Worm (Caenorhabditis elegans) whole organism, mixed stage, embryonic: ENCODE measurements around the gene chw-1.

Experiments used
- M03D4.4 ChIP-seq: sonication (generic microtip); optimal IDR thresholded peaks from 2 replicates; lab custom pipeline; 2017; ENCODE audit warnings: mild to moderate bottlenecking, missing genetic modification characterization, missing compliant biosample characterization
- blmp-1 ChIP-seq: fragments of 150-350 bp; optimal IDR thresholded peaks from 2 replicates; lab custom pipeline; 2014; ENCODE audit warnings: missing biosample characterization, missing genetic modification characterization
- ces-1 ChIP-seq: fragments of 150-350 bp; optimal IDR thresholded peaks from 2 replicates; lab custom pipeline; 2014; ENCODE audit warnings: missing biosample characterization, missing genetic modification reagents, missing genetic modification characterization
- elt-1 ChIP-seq: sonication (generic microtip); optimal IDR thresholded peaks from 2 replicates; lab custom pipeline; 2017; ENCODE audit warnings: missing genetic modification characterization, mild to moderate bottlenecking, missing compliant biosample characterization, antibody characterized with exemption, moderate library complexity, borderline replicate concordance; ENCODE audit not compliant: insufficient read depth
- mab-5 ChIP-seq: fragments of 150-350 bp; optimal IDR thresholded peaks from 2 replicates; lab custom pipeline; 2014; ENCODE audit warnings: missing biosample characterization, missing genetic modification characterization
- nhr-76 ChIP-seq: sonication (generic microtip); optimal IDR thresholded peaks from 2 replicates; lab custom pipeline; 2017; ENCODE audit warnings: missing biosample characterization, missing genetic modification characterization
- snpc-4 ChIP-seq: fragments of 150-350 bp; optimal IDR thresholded peaks from 2 replicates; lab custom pipeline; 2014; ENCODE audit warnings: missing biosample characterization, missing genetic modification characterization
- unc-39 ChIP-seq: fragments of 150-350 bp; optimal IDR thresholded peaks from 2 replicates; lab custom pipeline; 2014; ENCODE audit warnings: missing biosample characterization, missing genetic modification characterization

- TF ChIP-seq nhr-76 (no peak), snpc-4 (tag; lab: Kevin White, UChicago) (no peak), mab-5 (tag; lab: Kevin White, UChicago) (no peak), ces-1 (GFP tag; lab: Kevin White, UChicago) (no peak), blmp-1 (tag; lab: Kevin White, UChicago) (no peak), unc-39 (no peak), elt-1 (tag; lab: Kevin White, UChicago) (no peak), M03D4.4 (no peak)
Measured at ce11 chrV:10464746-10465145, 2.7 kb downstream of the chw-1 start.
